Fruit fly (Drosophila melanogaster): Measurements from ENCODE around the gene CG10919.
A peak's percentile ranks its signal among the peaks of the same experiment; 100 is the strongest.

DNA sequence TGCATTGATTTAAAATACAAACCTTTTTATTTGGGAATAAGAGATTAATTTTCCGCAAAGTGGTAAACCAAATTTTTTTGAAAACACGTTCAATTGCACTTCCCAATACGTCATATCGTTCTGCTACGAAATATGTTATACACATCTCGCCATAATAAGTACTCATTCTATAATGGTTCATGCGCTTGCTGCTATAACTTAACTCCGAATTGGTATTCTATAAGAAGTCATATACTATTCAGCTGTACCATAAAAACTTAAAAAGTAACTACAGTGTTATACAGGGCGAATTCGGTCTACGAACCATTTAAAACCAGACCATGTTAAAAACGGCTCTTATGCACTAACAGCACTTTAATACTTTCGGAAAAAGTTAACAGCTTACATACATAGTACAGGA, 21.7 kb downstream of the CG10919 start:
- TF ChIP-seq Ptx1 (GFP tag; IDR thresholded peaks at IDR 0.05) (no peak), CG13894 (tag; optimal IDR thresholded peaks at IDR 0.05) (no peak), CG15696 (tag; optimal IDR thresholded peaks at IDR 0.05) (peak; percentile 11), H2.0 (GFP tag; IDR thresholded peaks at IDR 0.05) (no peak)
